Worm (Caenorhabditis elegans): ENCODE data around the gene rev-3.

DNA sequence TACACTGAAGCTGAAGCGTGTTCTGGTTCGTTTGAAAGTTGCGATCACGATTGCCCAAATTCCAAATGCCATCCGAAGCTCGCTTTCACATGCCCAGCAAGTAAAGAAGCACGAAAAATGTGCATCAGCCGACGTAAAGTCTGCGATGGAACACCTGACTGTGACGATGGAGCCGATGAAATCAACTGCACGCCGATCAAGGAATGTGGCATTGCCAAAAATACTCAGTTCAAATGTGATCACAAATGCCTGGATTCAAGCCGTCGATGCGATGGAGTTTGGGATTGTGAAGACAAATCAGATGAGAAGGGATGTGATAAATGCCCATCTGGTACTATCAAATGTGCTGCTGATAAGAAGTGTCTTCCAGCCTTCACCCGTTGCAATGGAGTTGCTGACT, 61.1 kb downstream of the rev-3 start:
- TF ChIP-seq rnt-1 (tag; optimal IDR thresholded peaks at IDR 0.05), result no peak
- no peak for TF ChIP-seq zag-1 (tag; optimal IDR thresholded peaks at IDR 0.05)
- TF ChIP-seq dpl-1 (GFP tag; optimal IDR thresholded peaks at IDR 0.05), result no peak
- no peak for TF ChIP-seq sptf-1 (tag; optimal IDR thresholded peaks at IDR 0.05)
- TF ChIP-seq pax-3 (tag; optimal IDR thresholded peaks at IDR 0.05), result no peak
- no peak for TF ChIP-seq pqm-1 (tag; optimal IDR thresholded peaks at IDR 0.05)
- TF ChIP-seq unc-62 (GFP tag; optimal IDR thresholded peaks at IDR 0.05), result no peak
- TF ChIP-seq skn-1 (tag; optimal IDR thresholded peaks at IDR 0.05), result no peak
- no peak for TF ChIP-seq nhr-237 (tag; optimal IDR thresholded peaks at IDR 0.05)
- TF ChIP-seq ceh-63 (GFP tag; optimal IDR thresholded peaks at IDR 0.05), result no peak
- no peak for TF ChIP-seq swsn-7 (tag; optimal IDR thresholded peaks at IDR 0.05)
- no peak for TF ChIP-seq snu-23 (GFP tag; optimal IDR thresholded peaks at IDR 0.05)
- no peak for TF ChIP-seq elt-2 (tag; optimal IDR thresholded peaks at IDR 0.05)
- TF ChIP-seq tbx-2 (tag; optimal IDR thresholded peaks at IDR 0.05), result no peak

All from whole organism, L1 larva.